Fruit fly (Drosophila melanogaster): ENCODE data around the gene Cka.

Cka gene

dm6 chr2L:8033756-8034155 lies 3.2 kb downstream of the Cka start (continued):
- no peak for TF ChIP-seq dac (GFP tag; optimal IDR thresholded peaks at IDR 0.05)
- TF ChIP-seq OdsH (GFP tag; optimal IDR thresholded peaks at IDR 0.05) = no peak
- TF ChIP-seq CG16779 (tag; optimal IDR thresholded peaks at IDR 0.05) = no peak
- no peak for TF ChIP-seq CG4318 (GFP tag; optimal IDR thresholded peaks at IDR 0.05)
- TF ChIP-seq CG8632 (GFP tag; optimal IDR thresholded peaks at IDR 0.05) = no peak
- TF ChIP-seq CG10669 (GFP tag; optimal IDR thresholded peaks at IDR 0.05) = no peak
- TF ChIP-seq CG6276 (GFP tag; optimal IDR thresholded peaks at IDR 0.05) = no peak
- TF ChIP-seq Eip75B (GFP tag; optimal IDR thresholded peaks at IDR 0.05) = peak; percentile 3
- TF ChIP-seq eg (GFP tag; IDR thresholded peaks at IDR 0.05) = 0 out of 3 replicates have a peak, but pooled peaks have one; percentile 9
- no peak for TF ChIP-seq CG6854 (GFP tag; optimal IDR thresholded peaks at IDR 0.05)
- TF ChIP-seq CG32006 (GFP tag; optimal IDR thresholded peaks at IDR 0.05) = no peak
- TF ChIP-seq lz (GFP tag; optimal IDR thresholded peaks at IDR 0.05) = no peak
- TF ChIP-seq Ets96B (tag; optimal IDR thresholded peaks at IDR 0.05) = no peak
- no peak for TF ChIP-seq net (GFP tag; optimal IDR thresholded peaks at IDR 0.05)
- no peak for TF ChIP-seq fd85E (GFP tag; optimal IDR thresholded peaks at IDR 0.05)
- TF ChIP-seq acj6 (GFP tag; optimal IDR thresholded peaks at IDR 0.05) = no peak
- no peak for TF ChIP-seq Blimp-1 (GFP tag; optimal IDR thresholded peaks at IDR 0.05)
- TF ChIP-seq fd59A (GFP tag; optimal IDR thresholded peaks at IDR 0.05) = no peak
- TF ChIP-seq achi (GFP tag; optimal IDR thresholded peaks at IDR 0.05) = peak; percentile 28

dm6 chr2L:8034734-8035133 lies 4.2 kb downstream of the Cka start:
- TF ChIP-seq fkh (GFP tag; optimal IDR thresholded peaks at IDR 0.05) = no peak
- peak in 1 of 2 experiments; percentile 19 for TF ChIP-seq salr (GFP tag; optimal IDR thresholded peaks at IDR 0.05)
- TF ChIP-seq spab (GFP tag; optimal IDR thresholded peaks at IDR 0.05) = no peak
- TF ChIP-seq CG9139 (GFP tag; optimal IDR thresholded peaks at IDR 0.05) = no peak
- no peak for TF ChIP-seq CG8632 (GFP tag; optimal IDR thresholded peaks at IDR 0.05)
- TF ChIP-seq Gug (GFP tag; IDR thresholded peaks at IDR 0.05) = peak; percentile 65
- TF ChIP-seq CG7368 (GFP tag; optimal IDR thresholded peaks at IDR 0.05) = peak; percentile 34
- peak; percentile 65 for TF ChIP-seq net (GFP tag; optimal IDR thresholded peaks at IDR 0.05)
- peak; percentile 23 for TF ChIP-seq Smox (GFP tag; optimal IDR thresholded peaks at IDR 0.05)
- TF ChIP-seq CG8319 (GFP tag; optimal IDR thresholded peaks at IDR 0.05) = no peak
- TF ChIP-seq cyc (GFP tag; optimal IDR thresholded peaks at IDR 0.05) = peak; percentile 23
- TF ChIP-seq CG6854 (GFP tag; optimal IDR thresholded peaks at IDR 0.05) = no peak
- peak; percentile 22 for TF ChIP-seq CG6808 (GFP tag; optimal IDR thresholded peaks at IDR 0.05)
- peak; percentile 44 for TF ChIP-seq CG3919 (GFP tag; optimal IDR thresholded peaks at IDR 0.05)
- peak; percentile 45 for TF ChIP-seq Ets96B (tag; optimal IDR thresholded peaks at IDR 0.05)
- TF ChIP-seq CG8119 (GFP tag; IDR thresholded peaks at IDR 0.05) = peak; percentile 84; the same call in 2 of the 3 replicates
- peak; percentile 32 for TF ChIP-seq topi (GFP tag; optimal IDR thresholded peaks at IDR 0.05)
- no peak for TF ChIP-seq CG11902 (GFP tag; optimal IDR thresholded peaks at IDR 0.05)
- peak; percentile 62 for TF ChIP-seq achi (GFP tag; optimal IDR thresholded peaks at IDR 0.05)
- peak; percentile 44 for TF ChIP-seq CG6792 (GFP tag; optimal IDR thresholded peaks at IDR 0.05)
- TF ChIP-seq pdm3 (GFP tag; optimal IDR thresholded peaks at IDR 0.05) = peak; percentile 66
- peak; percentile 57 for TF ChIP-seq dsx (GFP tag; optimal IDR thresholded peaks at IDR 0.05; ENCODE audit: poor library complexity, severe bottlenecking)
- TF ChIP-seq CG34406 (GFP tag; optimal IDR thresholded peaks at IDR 0.05) = peak; percentile 44
- TF ChIP-seq Met (GFP tag; optimal IDR thresholded peaks at IDR 0.05) = no peak
- peak; percentile 11 for TF ChIP-seq dac (GFP tag; optimal IDR thresholded peaks at IDR 0.05)
- TF ChIP-seq Blimp-1 (GFP tag; optimal IDR thresholded peaks at IDR 0.05) = no peak
- peak; percentile 41 for TF ChIP-seq CG1621 (tag; optimal IDR thresholded peaks at IDR 0.05)
- peak; percentile 39 for TF ChIP-seq Hr39 (GFP tag; optimal IDR thresholded peaks at IDR 0.05)
- TF ChIP-seq ss (GFP tag; optimal IDR thresholded peaks at IDR 0.05) = peak in 1 of 2 experiments; percentile 52
- TF ChIP-seq Sox15 (GFP tag; optimal IDR thresholded peaks at IDR 0.05) = peak; percentile 2
- TF ChIP-seq CG10631 (GFP tag; optimal IDR thresholded peaks at IDR 0.05) = peak; percentile 51
- no peak for TF ChIP-seq CG6276 (GFP tag; optimal IDR thresholded peaks at IDR 0.05)
- peak; percentile 36 for TF ChIP-seq CG3032 (tag; optimal IDR thresholded peaks at IDR 0.05)
- TF ChIP-seq Eip93F (GFP tag; optimal IDR thresholded peaks at IDR 0.05) = no peak
- TF ChIP-seq fd59A (GFP tag; optimal IDR thresholded peaks at IDR 0.05) = peak; percentile 37
- peak; percentile 85 for TF ChIP-seq CG32006 (GFP tag; optimal IDR thresholded peaks at IDR 0.05)
- TF ChIP-seq Hr4 (GFP tag; optimal IDR thresholded peaks at IDR 0.05) = peak; percentile 76
- peak; percentile 48 for TF ChIP-seq esn (GFP tag; optimal IDR thresholded peaks at IDR 0.05)
- peak; percentile 71 for TF ChIP-seq Lpt (GFP tag; optimal IDR thresholded peaks at IDR 0.05)
- no peak for TF ChIP-seq CG10669 (GFP tag; optimal IDR thresholded peaks at IDR 0.05)
- TF ChIP-seq eg (GFP tag; IDR thresholded peaks at IDR 0.05) = peak; percentile 91

All from whole organism, prepupa.